Fruit fly (Drosophila melanogaster): ENCODE results near the gene by.

- no peak for TF ChIP-seq Kr (GFP tag; optimal IDR thresholded peaks at IDR 0.05)
- TF ChIP-seq CG18476 (GFP tag; optimal IDR thresholded peaks at IDR 0.05): no peak
- no peak for TF ChIP-seq Abd-B (GFP tag; optimal IDR thresholded peaks at IDR 0.05)
- no peak for TF ChIP-seq tio (GFP tag; optimal IDR thresholded peaks at IDR 0.05)
- TF ChIP-seq CG34224 (GFP tag; IDR thresholded peaks at IDR 0.05; ENCODE audit: partially characterized antibody): no peak
- TF ChIP-seq sc (optimal IDR thresholded peaks at IDR 0.05): no peak
- no peak for TF ChIP-seq sc (GFP tag; optimal IDR thresholded peaks at IDR 0.05)
- TF ChIP-seq Sox102F (GFP tag; optimal IDR thresholded peaks at IDR 0.05): no peak
- no peak for TF ChIP-seq Bteb2 (GFP tag; optimal IDR thresholded peaks at IDR 0.05)
- no peak for TF ChIP-seq pros (GFP tag; optimal IDR thresholded peaks at IDR 0.05)
- TF ChIP-seq TFAM (GFP tag; optimal IDR thresholded peaks at IDR 0.05): no peak
- TF ChIP-seq klu (GFP tag; IDR thresholded peaks at IDR 0.05): no peak
Measured at dm6 chr3R:9499238-9499637, 33.6 kb downstream of the by start.
